Fruit fly (Drosophila melanogaster) whole organism, prepupa: ENCODE data around the gene mRpL27.

ENCODE experiments used
- Blimp-1 ChIP-seq: fragments of 200-800 bp; sonication (Bioruptor generic); optimal IDR thresholded peaks from 3 replicates; lab custom pipeline; 2017; ENCODE audit warnings: missing biosample characterization, missing genetic modification characterization, mild to moderate bottlenecking, moderate library complexity, missing genetic modification reagents
- CG10669 ChIP-seq: fragments of 200-800 bp; sonication (Bioruptor generic); optimal IDR thresholded peaks from 3 replicates; lab custom pipeline; 2018; ENCODE audit warnings: missing biosample characterization, mild to moderate bottlenecking, missing genetic modification characterization, moderate library complexity
- CG3919 ChIP-seq: fragments of 200-800 bp; sonication (Bioruptor generic); optimal IDR thresholded peaks from 3 replicates; lab custom pipeline; 2016; ENCODE audit warnings: missing biosample characterization, missing genetic modification characterization
- CG4318 ChIP-seq: fragments of 200-800 bp; sonication (Bioruptor generic); optimal IDR thresholded peaks from 3 replicates; lab custom pipeline; 2017; ENCODE audit warnings: missing biosample characterization, mild to moderate bottlenecking, missing genetic modification characterization
- CG6854 ChIP-seq: fragments of 200-800 bp; sonication (Bioruptor generic); optimal IDR thresholded peaks from 2 replicates; lab custom pipeline; 2017; ENCODE audit warnings: missing biosample characterization, mild to moderate bottlenecking, missing genetic modification characterization
- CG7368 ChIP-seq: fragments of 200-800 bp; sonication (Bioruptor generic); optimal IDR thresholded peaks from 3 replicates; lab custom pipeline; 2016; ENCODE audit warnings: missing biosample characterization, missing genetic modification characterization
- CG8319 ChIP-seq: fragments of 200-800 bp; sonication (Bioruptor generic); optimal IDR thresholded peaks from 3 replicates; lab custom pipeline; 2016; ENCODE audit warnings: missing biosample characterization, missing genetic modification characterization
- Hr38 ChIP-seq: sonication (Bioruptor generic); optimal IDR thresholded peaks from 2 replicates; lab custom pipeline; 2016; ENCODE audit warnings: missing biosample characterization, missing genetic modification characterization
- Hr4 ChIP-seq: fragments of 200-800 bp; sonication (Bioruptor generic); optimal IDR thresholded peaks from 3 replicates; lab custom pipeline; 2016; ENCODE audit warnings: missing biosample characterization, missing genetic modification characterization
- Lpt ChIP-seq: fragments of 200-800 bp; sonication (Bioruptor generic); optimal IDR thresholded peaks from 3 replicates; lab custom pipeline; 2016; ENCODE audit warnings: missing biosample characterization, missing genetic modification characterization
- Sox102F ChIP-seq: fragments of 200-800 bp; sonication (Bioruptor generic); optimal IDR thresholded peaks from 2 replicates; lab custom pipeline; 2016; ENCODE audit warnings: missing biosample characterization, mild to moderate bottlenecking, missing genetic modification characterization
- Sox15 ChIP-seq: fragments of 200-800 bp; sonication (Bioruptor generic); optimal IDR thresholded peaks from 3 replicates; lab custom pipeline; 2016; ENCODE audit warnings: missing biosample characterization, missing genetic modification characterization

dm6 chr2L:4477978-4478377, 18.5 kb upstream of the mRpL27 start:
- TF ChIP-seq CG8319 (GFP tag; lab: Kevin White, UChicago) (no peak), CG4318 (GFP tag; lab: Kevin White, UChicago) (no peak), Blimp-1 (GFP tag; lab: Kevin White, UChicago) (no peak), Hr4 (GFP tag; lab: Kevin White, UChicago) (no peak), Sox102F (GFP tag; lab: Kevin White, UChicago) (no peak), CG10669 (no peak), Sox15 (GFP tag; lab: Kevin White, UChicago) (no peak), Lpt (GFP tag; lab: Kevin White, UChicago) (no peak), CG3919 (peak; percentile 26), CG6854 (GFP tag; lab: Kevin White, UChicago) (no peak), Hr38 (no peak), CG7368 (GFP tag; lab: Kevin White, UChicago) (no peak)
